Worm (Caenorhabditis elegans) whole organism, L2 larva: ENCODE measurements around the gene dsh-1.
A peak's percentile ranks its signal among the peaks of the same experiment; 100 is the strongest.

Source experiments
- C34F6.9 ChIP-seq: fragments of 150-350 bp; optimal IDR thresholded peaks from 2 replicates; lab custom pipeline; 2014; ENCODE audit warnings: missing biosample characterization, missing genetic modification characterization
- F13H6.1 ChIP-seq: sonication (generic microtip); optimal IDR thresholded peaks from 2 replicates; lab custom pipeline; 2016; ENCODE audit warnings: missing genetic modification characterization, missing compliant biosample characterization
- R02D3.7 ChIP-seq: fragments of 150-350 bp; optimal IDR thresholded peaks from 2 replicates; lab custom pipeline; 2014; ENCODE audit warnings: missing biosample characterization, missing genetic modification characterization
- ZK546.5 ChIP-seq: sonication (generic microtip); optimal IDR thresholded peaks from 2 replicates; lab custom pipeline; 2017; ENCODE audit warnings: missing biosample characterization, missing genetic modification characterization
- alr-1 ChIP-seq: fragments of 150-350 bp; optimal IDR thresholded peaks from 2 replicates; lab custom pipeline; 2014; ENCODE audit warnings: missing biosample characterization, missing genetic modification characterization
- aly-2 ChIP-seq: fragments of 150-350 bp; optimal IDR thresholded peaks from 2 replicates; lab custom pipeline; 2014; ENCODE audit warnings: missing biosample characterization, missing genetic modification characterization
- ama-1 ChIP-seq: fragments of 150-350 bp; optimal IDR thresholded peaks from 2 replicates; lab custom pipeline; 2018; ENCODE audit warnings: inconsistent platforms
- blmp-1 ChIP-seq: sonication (generic microtip); optimal IDR thresholded peaks from 2 replicates; lab custom pipeline; 2017; ENCODE audit warnings: missing genetic modification characterization, mild to moderate bottlenecking, missing compliant biosample characterization, antibody characterized with exemption, moderate library complexity; ENCODE audit not compliant: insufficient read depth
- ceh-16 ChIP-seq: fragments of 150-350 bp; optimal IDR thresholded peaks from 2 replicates; lab custom pipeline; 2014; ENCODE audit warnings: missing biosample characterization, missing genetic modification characterization
- ceh-82 ChIP-seq: fragments of 150-350 bp; optimal IDR thresholded peaks from 2 replicates; lab custom pipeline; 2014; ENCODE audit warnings: missing biosample characterization, missing genetic modification characterization
- crh-2 ChIP-seq: sonication (generic microtip); optimal IDR thresholded peaks from 2 replicates; lab custom pipeline; 2017; ENCODE audit warnings: missing biosample characterization, missing genetic modification characterization
- egl-27 ChIP-seq: sonication (generic microtip); optimal IDR thresholded peaks from 3 replicates; lab custom pipeline; 2017; ENCODE audit warnings: missing biosample characterization, missing genetic modification reagents, missing genetic modification characterization
- elt-3 ChIP-seq: sonication (generic microtip); optimal IDR thresholded peaks from 2 replicates; lab custom pipeline; 2017; ENCODE audit warnings: missing biosample characterization, missing genetic modification characterization
- fos-1 ChIP-seq: fragments of 150-350 bp; optimal IDR thresholded peaks from 2 replicates; lab custom pipeline; 2014; ENCODE audit warnings: missing biosample characterization, missing genetic modification characterization
- gmeb-1 ChIP-seq: fragments of 150-350 bp; optimal IDR thresholded peaks from 2 replicates; lab custom pipeline; 2014; ENCODE audit warnings: missing biosample characterization, missing genetic modification characterization
- lin-11 ChIP-seq: fragments of 150-350 bp; sonication (generic microtip); optimal IDR thresholded peaks from 2 replicates; lab custom pipeline; 2014; ENCODE audit warnings: missing biosample characterization, missing genetic modification characterization, inconsistent platforms, mixed read lengths
- lin-13 ChIP-seq: fragments of 150-350 bp; optimal IDR thresholded peaks from 2 replicates; lab custom pipeline; 2014; ENCODE audit warnings: missing biosample characterization, missing genetic modification reagents, missing genetic modification characterization
- lin-39 ChIP-seq: fragments of 150-350 bp; optimal IDR thresholded peaks from 2 replicates; lab custom pipeline; 2014; ENCODE audit warnings: missing biosample characterization, missing genetic modification reagents, missing genetic modification characterization
- lsy-2 ChIP-seq, 2 experiments: fragments of 150-350 bp in 1 of 2; sonication (generic microtip) in 1 of 2; optimal IDR thresholded peaks; 2 replicates each; lab custom pipeline; 2014 to 2017; ENCODE audit warnings: missing biosample characterization in 2 of 2, missing genetic modification characterization in 2 of 2
- mab-5 ChIP-seq: fragments of 150-350 bp; optimal IDR thresholded peaks from 2 replicates; lab custom pipeline; 2014; ENCODE audit warnings: missing biosample characterization, missing genetic modification characterization
- mbf-1 ChIP-seq: sonication (generic microtip); optimal IDR thresholded peaks from 2 replicates; lab custom pipeline; 2017; ENCODE audit warnings: missing biosample characterization, missing genetic modification characterization
- mdl-1 ChIP-seq, 2 experiments: fragments of 150-350 bp in 1 of 2; sonication (generic microtip) in 1 of 2; optimal IDR thresholded peaks; 2 replicates each; lab custom pipeline; 2017; ENCODE audit warnings: missing biosample characterization in 2 of 2, missing genetic modification characterization in 2 of 2
- nhr-10 ChIP-seq: sonication (generic microtip); optimal IDR thresholded peaks from 2 replicates; lab custom pipeline; 2017; ENCODE audit warnings: missing biosample characterization, missing genetic modification characterization
- nhr-11 ChIP-seq: fragments of 150-350 bp; optimal IDR thresholded peaks from 2 replicates; lab custom pipeline; 2014; ENCODE audit warnings: missing biosample characterization, missing genetic modification characterization
- nhr-21 ChIP-seq: fragments of 150-350 bp; optimal IDR thresholded peaks from 2 replicates; lab custom pipeline; 2014; ENCODE audit warnings: missing biosample characterization, missing genetic modification characterization
- nhr-23 ChIP-seq: fragments of 150-350 bp; optimal IDR thresholded peaks from 2 replicates; lab custom pipeline; 2014; ENCODE audit warnings: missing biosample characterization, missing genetic modification reagents, missing genetic modification characterization
- nhr-237 ChIP-seq: fragments of 150-350 bp; optimal IDR thresholded peaks from 2 replicates; lab custom pipeline; 2014; ENCODE audit warnings: missing biosample characterization, missing genetic modification characterization
- nhr-77 ChIP-seq: fragments of 150-350 bp; optimal IDR thresholded peaks from 2 replicates; lab custom pipeline; 2014; ENCODE audit warnings: missing biosample characterization, missing genetic modification characterization
- peb-1 ChIP-seq: fragments of 150-350 bp; optimal IDR thresholded peaks from 2 replicates; lab custom pipeline; 2014; ENCODE audit warnings: missing biosample characterization, missing genetic modification characterization
- sem-4 ChIP-seq: fragments of 150-350 bp; optimal IDR thresholded peaks from 2 replicates; lab custom pipeline; 2014; ENCODE audit warnings: missing biosample characterization, missing genetic modification reagents, missing genetic modification characterization
- sma-3 ChIP-seq: sonication (generic microtip); optimal IDR thresholded peaks from 2 replicates; lab custom pipeline; 2016; ENCODE audit warnings: missing genetic modification reagents, missing genetic modification characterization, missing compliant biosample characterization
- sma-9 ChIP-seq, 2 experiments: fragments of 150-350 bp in 1 of 2; sonication (generic microtip) in 1 of 2; optimal IDR thresholded peaks; 2 replicates each; lab custom pipeline; 2014 to 2016; ENCODE audit warnings: missing genetic modification characterization in 2 of 2, mild to moderate bottlenecking in 1 of 2, missing biosample characterization in 1 of 2, missing compliant biosample characterization in 1 of 2, missing genetic modification reagents in 1 of 2, moderate library complexity in 1 of 2
- snpc-4 ChIP-seq: fragments of 150-350 bp; optimal IDR thresholded peaks from 2 replicates; lab custom pipeline; 2014; ENCODE audit warnings: missing biosample characterization, missing genetic modification characterization
- unc-39 ChIP-seq: fragments of 150-350 bp; optimal IDR thresholded peaks from 2 replicates; lab custom pipeline; 2014; ENCODE audit warnings: missing biosample characterization, missing genetic modification characterization
- unc-55 ChIP-seq: fragments of 150-350 bp; sonication (generic microtip); optimal IDR thresholded peaks from 3 replicates; lab custom pipeline; 2014; ENCODE audit warnings: missing biosample characterization, missing genetic modification reagents, missing genetic modification characterization
- unc-62 ChIP-seq: fragments of 150-350 bp; optimal IDR thresholded peaks from 2 replicates; lab custom pipeline; 2014; ENCODE audit warnings: missing biosample characterization, missing genetic modification reagents, missing genetic modification characterization
- zag-1 ChIP-seq: fragments of 150-350 bp; optimal IDR thresholded peaks from 2 replicates; lab custom pipeline; 2014; ENCODE audit warnings: missing biosample characterization, missing genetic modification characterization
- ztf-1 ChIP-seq: fragments of 200-800 bp; sonication (Bioruptor generic); conservative IDR thresholded peaks from 2 replicates; pipeline ENCODE4 v1.3.6; 2022; ENCODE audit warnings: missing genetic modification characterization, missing compliant biosample characterization
- ztf-4 ChIP-seq: fragments of 150-350 bp; optimal IDR thresholded peaks from 2 replicates; lab custom pipeline; 2014; ENCODE audit warnings: missing biosample characterization, missing genetic modification characterization

Gene dsh-1

DNA sequence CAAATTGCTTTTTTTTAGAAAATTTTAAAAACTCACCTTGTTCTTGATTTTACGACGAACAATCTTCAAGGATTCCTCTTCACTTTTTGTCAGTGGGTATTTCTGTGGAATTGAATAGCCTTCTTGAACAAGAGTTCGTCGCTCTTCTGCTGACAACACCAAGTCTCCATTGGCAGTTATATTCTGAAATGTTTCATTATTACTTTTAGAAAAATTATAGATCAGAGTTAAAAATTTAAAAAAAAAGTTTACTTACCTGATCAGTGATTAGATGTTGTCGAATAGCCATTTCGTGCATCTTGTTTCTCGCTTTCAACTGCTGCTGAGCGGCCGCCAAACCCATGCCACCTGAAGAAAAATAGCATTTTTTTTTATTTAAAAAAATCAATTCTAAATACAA lies 44.9 kb downstream of the dsh-1 start:
- TF ChIP-seq nhr-77 (tag; lab: Kevin White, UChicago) (no peak), aly-2 (no peak), snpc-4 (tag; lab: Kevin White, UChicago) (no peak), nhr-10 (tag; lab: Kevin White, UChicago) (no peak), nhr-11 (tag; lab: Kevin White, UChicago) (no peak), ceh-16 (tag; lab: Kevin White, UChicago) (no peak), mab-5 (tag; lab: Kevin White, UChicago) (no peak), unc-39 (tag; lab: Kevin White, UChicago) (no peak), unc-55 (GFP tag; lab: Kevin White, UChicago) (no peak)

DNA sequence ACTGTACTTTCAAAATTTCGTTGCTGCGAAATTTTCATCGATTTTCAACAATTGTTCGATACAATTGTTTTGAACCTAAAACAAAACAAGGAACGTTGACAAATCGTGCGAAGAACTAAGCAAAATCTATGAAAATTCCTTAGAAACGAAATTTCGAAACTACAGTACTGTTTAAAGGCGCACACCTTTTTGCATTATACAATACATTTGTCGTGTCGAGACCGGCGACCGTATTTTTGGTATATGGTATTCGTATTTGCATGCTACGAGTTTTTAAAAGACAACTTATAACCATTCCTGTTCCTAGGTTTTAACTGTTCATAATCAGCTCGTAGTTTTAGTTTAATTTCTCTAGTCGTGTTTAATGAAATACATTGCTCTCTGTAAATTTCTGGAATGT lies 46.6 kb downstream of the dsh-1 start:
- TF ChIP-seq ama-1 (peak; percentile 23), nhr-237 (tag; lab: Kevin White, UChicago) (no peak)
- TF ChIP-seq, all 48 proteins: peak for 1

DNA sequence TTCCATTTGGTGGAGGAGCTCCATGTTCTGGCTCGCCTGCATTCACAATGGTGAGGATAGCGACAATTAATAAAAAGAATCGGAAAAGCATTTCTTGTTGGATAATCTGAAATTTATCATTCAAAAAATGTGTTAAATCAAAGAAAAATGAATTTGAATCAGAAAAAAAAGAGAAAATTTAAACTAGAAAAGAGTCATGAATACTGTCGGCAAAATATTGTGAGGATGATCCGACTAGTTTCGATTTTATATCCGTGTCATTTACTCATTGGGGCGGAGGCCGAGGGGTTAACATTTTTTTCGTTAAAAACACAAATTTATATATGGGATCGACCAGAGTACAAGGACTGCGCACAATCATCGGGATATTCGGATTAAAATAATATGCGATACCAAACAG lies 47.3 kb downstream of the dsh-1 start, which contains the start of gene C27D6.12:
Gene C27D6.12, minus strand, starts transcription at position 101 of the 400 bp plus-strand sequence.
- TF ChIP-seq unc-55 (GFP tag; lab: Kevin White, UChicago) (no peak), ama-1 (no peak), gmeb-1 (no peak), blmp-1 (tag; lab: Kevin White, UChicago) (no peak), ztf-1 (GFP tag; lab: Robert Waterston, UW) (no peak), lin-11 (no peak), R02D3.7 (no peak), nhr-11 (tag; lab: Kevin White, UChicago) (no peak), crh-2 (tag; lab: Kevin White, UChicago) (no peak), sma-9 (GFP tag; optimal IDR thresholded peaks at IDR 0.05; lab: Kevin White, UChicago) (no peak), sma-9 (tag; optimal IDR thresholded peaks at IDR 0.05; lab: Kevin White, UChicago) (no peak), sem-4 (tag; lab: Kevin White, UChicago) (no peak), ZK546.5 (tag; lab: Kevin White, UChicago) (no peak), peb-1 (no peak), nhr-10 (tag; lab: Kevin White, UChicago) (no peak), ztf-4 (tag; lab: Kevin White, UChicago) (no peak), fos-1 (no peak), ceh-16 (tag; lab: Kevin White, UChicago) (no peak), ceh-82 (no peak), zag-1 (no peak), nhr-77 (tag; lab: Kevin White, UChicago) (no peak)

DNA sequence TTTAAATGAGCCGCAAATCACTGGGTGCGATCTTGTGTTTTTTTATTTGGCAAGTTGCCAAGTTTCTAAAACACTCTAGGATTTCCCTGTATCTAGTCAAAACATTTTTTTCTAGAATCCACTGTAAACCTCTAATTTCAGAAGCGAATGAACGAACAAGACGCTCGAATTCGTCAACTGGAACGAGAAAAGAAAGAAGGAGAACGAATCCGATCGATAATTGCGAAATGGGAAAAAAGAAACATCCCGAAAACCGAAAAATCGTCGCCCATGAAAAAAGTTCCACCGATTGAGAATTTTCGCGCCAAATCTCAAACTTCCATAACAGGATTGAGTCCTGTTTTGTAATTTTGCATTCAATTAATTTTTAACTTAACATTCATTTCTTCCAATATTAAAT lies 48.2 kb downstream of the dsh-1 start:
- TF ChIP-seq lin-39 (tag; lab: Kevin White, UChicago): no peak
- TF ChIP-seq lsy-2 (tag; optimal IDR thresholded peaks at IDR 0.05; lab: Kevin White, UChicago): no peak
- no peak for TF ChIP-seq C34F6.9 (tag; lab: Kevin White, UChicago)
- no peak for TF ChIP-seq ztf-1 (GFP tag; lab: Robert Waterston, UW)
- TF ChIP-seq unc-62 (GFP tag; lab: Kevin White, UChicago): no peak
- TF ChIP-seq sma-3 (GFP tag; lab: Kevin White, UChicago): no peak
- TF ChIP-seq lin-13: no peak
- TF ChIP-seq ceh-16 (tag; lab: Kevin White, UChicago): no peak
- TF ChIP-seq mab-5 (tag; lab: Kevin White, UChicago): no peak
- no peak for TF ChIP-seq nhr-21 (tag; lab: Kevin White, UChicago)
- TF ChIP-seq F13H6.1: no peak
- TF ChIP-seq mdl-1 (tag; optimal IDR thresholded peaks at IDR 0.05; lab: Kevin White, UChicago): no peak
- TF ChIP-seq nhr-11 (tag; lab: Kevin White, UChicago): no peak
- TF ChIP-seq blmp-1 (tag; lab: Kevin White, UChicago): no peak
- no peak for TF ChIP-seq gmeb-1
- TF ChIP-seq, all 48 proteins: peak for 0

DNA sequence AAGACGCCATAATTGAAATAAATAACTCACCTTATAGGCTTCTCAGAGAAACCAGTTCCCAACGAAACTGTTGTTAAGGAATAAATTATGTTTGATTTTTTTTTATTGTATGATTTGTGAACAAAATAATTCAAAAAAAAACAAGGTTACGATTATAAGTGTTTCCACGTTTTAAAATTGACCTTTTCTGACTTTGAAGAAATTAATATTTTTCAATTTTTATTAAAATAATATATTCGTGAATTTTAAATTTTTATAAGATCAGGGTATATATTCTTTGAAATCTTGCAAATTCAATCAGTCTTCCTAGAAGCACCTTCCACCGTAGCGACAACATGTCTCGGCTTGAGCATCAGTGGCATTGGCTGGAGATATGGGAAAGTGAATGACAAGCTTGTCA lies 50.8 kb downstream of the dsh-1 start, which contains the start of gene C27D6.3:
Gene C27D6.3, minus strand, starts transcription at position 101 of the 400 bp plus-strand sequence.
- no peak for TF ChIP-seq ceh-16 (tag; lab: Kevin White, UChicago)
- TF ChIP-seq crh-2 (tag; lab: Kevin White, UChicago): no peak
- no peak for TF ChIP-seq sma-3 (GFP tag; lab: Kevin White, UChicago)
- TF ChIP-seq lin-39 (tag; lab: Kevin White, UChicago): no peak
- TF ChIP-seq nhr-23 (tag; lab: Kevin White, UChicago): no peak
- TF ChIP-seq ztf-1 (GFP tag; lab: Robert Waterston, UW): no peak
- TF ChIP-seq egl-27: no peak
- TF ChIP-seq lsy-2 (tag; optimal IDR thresholded peaks at IDR 0.05; lab: Kevin White, UChicago): no peak
- no peak for TF ChIP-seq sem-4 (tag; lab: Kevin White, UChicago)
- no peak for TF ChIP-seq alr-1 (tag; lab: Kevin White, UChicago)
- no peak for TF ChIP-seq mbf-1 (tag; lab: Kevin White, UChicago)
- no peak for TF ChIP-seq ceh-82
- no peak for TF ChIP-seq C34F6.9 (tag; lab: Kevin White, UChicago)
- TF ChIP-seq zag-1: no peak
- TF ChIP-seq gmeb-1: no peak
- no peak for TF ChIP-seq elt-3
